Fruit fly (Drosophila melanogaster) whole organism, embryonic: ENCODE data around the gene CG10353.

ENCODE experiments used
- Adf1 ChIP-seq: fragments of 200-800 bp; sonication (Bioruptor generic); IDR thresholded peaks from 2 replicates; pipeline ENCODE4 v1.3.6; 2022; ENCODE audit warnings: missing biosample characterization, missing genetic modification characterization
- B-H2 ChIP-seq: fragments of 200-800 bp; sonication (Bioruptor generic); optimal IDR thresholded peaks from 2 replicates; lab custom pipeline; 2018; ENCODE audit warnings: missing biosample characterization, mild to moderate bottlenecking, missing genetic modification characterization
- CG10209 ChIP-seq: fragments of 200-800 bp; sonication (Bioruptor generic); optimal IDR thresholded peaks from 3 replicates; lab custom pipeline; 2017; ENCODE audit warnings: missing biosample characterization, mild to moderate bottlenecking, missing genetic modification characterization, missing genetic modification reagents
- CG10267 ChIP-seq: fragments of 200-800 bp; sonication (Bioruptor generic); optimal IDR thresholded peaks from 2 replicates; lab custom pipeline; 2018; ENCODE audit warnings: missing biosample characterization, mild to moderate bottlenecking, missing genetic modification characterization, moderate library complexity
- CG13123 ChIP-seq: fragments of 200-800 bp; sonication (Bioruptor generic); optimal IDR thresholded peaks from 2 replicates; lab custom pipeline; 2016; ENCODE audit warnings: missing biosample characterization, missing genetic modification characterization
- CG13775 ChIP-seq: fragments of 200-800 bp; sonication (Bioruptor generic); optimal IDR thresholded peaks from 3 replicates; lab custom pipeline; 2017; ENCODE audit warnings: missing biosample characterization, mild to moderate bottlenecking, missing genetic modification characterization
- CG14441 ChIP-seq: fragments of 200-800 bp; sonication (Bioruptor generic); IDR thresholded peaks from 2 replicates; pipeline ENCODE4 v1.3.6; 2022; ENCODE audit warnings: missing biosample characterization, missing genetic modification characterization
- CG1792 ChIP-seq: fragments of 200-800 bp; sonication (Bioruptor generic); optimal IDR thresholded peaks from 2 replicates; lab custom pipeline; 2016; ENCODE audit warnings: missing biosample characterization, missing genetic modification characterization
- CG18599 ChIP-seq: fragments of 200-800 bp; sonication (Bioruptor generic); optimal IDR thresholded peaks from 3 replicates; lab custom pipeline; 2017; ENCODE audit warnings: missing biosample characterization, missing genetic modification characterization, mild to moderate bottlenecking, moderate library complexity, missing genetic modification reagents
- CG2678 ChIP-seq: fragments of 200-800 bp; sonication (Bioruptor generic); optimal IDR thresholded peaks from 3 replicates; lab custom pipeline; 2019; ENCODE audit warnings: missing biosample characterization, mild to moderate bottlenecking, missing genetic modification characterization, moderate library complexity
- CG31441 ChIP-seq: fragments of 200-800 bp; sonication (Bioruptor generic); IDR thresholded peaks from 2 replicates; pipeline ENCODE4 v1.3.6; 2022; ENCODE audit warnings: missing biosample characterization, missing genetic modification characterization
- CG3726 ChIP-seq: fragments of 200-800 bp; sonication (Bioruptor generic); IDR thresholded peaks from 3 replicates; pipeline ENCODE4, ENCODE4 v1.3.6; 2022; ENCODE audit warnings: missing biosample characterization, missing genetic modification characterization
- CG3847 ChIP-seq: fragments of 200-800 bp; sonication (Bioruptor generic); IDR thresholded peaks from 2 replicates; pipeline ENCODE4 v1.3.6; 2022; ENCODE audit warnings: missing biosample characterization, missing genetic modification characterization
- CG7839 ChIP-seq: fragments of 200-800 bp; sonication (Bioruptor generic); optimal IDR thresholded peaks from 3 replicates; lab custom pipeline; 2018; ENCODE audit warnings: missing biosample characterization, mild to moderate bottlenecking, missing genetic modification characterization, moderate library complexity
- CG7963 ChIP-seq: fragments of 200-800 bp; sonication (Bioruptor generic); IDR thresholded peaks from 3 replicates; pipeline ENCODE4 v1.3.6; 2022; ENCODE audit warnings: missing biosample characterization, missing genetic modification characterization; ENCODE audit not compliant: partially characterized antibody
- CG8290 ChIP-seq, 3 experiments: fragments of 200-800 bp; sonication (Bioruptor generic); optimal IDR thresholded peaks; 2 replicates each; lab custom pipeline; 2016 to 2019; ENCODE audit warnings: missing biosample characterization in 3 of 3, missing genetic modification characterization in 3 of 3, mild to moderate bottlenecking in 2 of 3, moderate library complexity in 1 of 3
- CG8359 ChIP-seq: fragments of 200-800 bp; sonication (Bioruptor generic); optimal IDR thresholded peaks from 2 replicates; lab custom pipeline; 2017; ENCODE audit warnings: missing biosample characterization, mild to moderate bottlenecking, missing genetic modification characterization, borderline replicate concordance
- CG8388 ChIP-seq: fragments of 200-800 bp; sonication (Bioruptor generic); optimal IDR thresholded peaks from 2 replicates; lab custom pipeline; 2019; ENCODE audit warnings: missing biosample characterization, mild to moderate bottlenecking, missing genetic modification characterization, moderate library complexity
- CG8924 ChIP-seq: fragments of 200-800 bp; optimal IDR thresholded peaks from 3 replicates; lab custom pipeline; 2019; ENCODE audit warnings: missing biosample characterization, mild to moderate bottlenecking, missing genetic modification characterization, moderate library complexity
- CG9609 ChIP-seq: fragments of 200-800 bp; sonication (Bioruptor generic); optimal IDR thresholded peaks from 3 replicates; lab custom pipeline; 2016; ENCODE audit warnings: missing biosample characterization, missing genetic modification characterization
- CHES-1-like ChIP-seq: fragments of 200-800 bp; sonication (Bioruptor generic); optimal IDR thresholded peaks from 2 replicates; lab custom pipeline; 2016; ENCODE audit warnings: missing biosample characterization, missing genetic modification characterization
- Doc2 ChIP-seq: fragments of 200-800 bp; sonication (Bioruptor generic); IDR thresholded peaks from 2 replicates; pipeline ENCODE4 v1.3.6; 2022; ENCODE audit warnings: missing biosample characterization, missing genetic modification characterization
- Ets65A ChIP-seq: fragments of 200-800 bp; sonication (Bioruptor generic); peaks from one replicate; lab custom pipeline; 2016; ENCODE audit warnings: missing biosample characterization, missing genetic modification characterization
- H2.0 ChIP-seq: fragments of 200-800 bp; sonication (Bioruptor generic); IDR thresholded peaks from 2 replicates; pipeline ENCODE4 v1.3.6; 2022; ENCODE audit warnings: missing biosample characterization, missing genetic modification characterization
- HLHmδ ChIP-seq: fragments of 200-800 bp; sonication (Bioruptor generic); optimal IDR thresholded peaks from 2 replicates; lab custom pipeline; 2018; ENCODE audit warnings: missing biosample characterization, mild to moderate bottlenecking, missing genetic modification characterization, moderate library complexity
- Hr51 ChIP-seq, 2 experiments: fragments of 200-800 bp; sonication (Bioruptor generic); optimal IDR thresholded peaks; 2 replicates in 1 of 2; 3 replicates in 1 of 2; lab custom pipeline; 2016 to 2018; ENCODE audit warnings: missing biosample characterization in 2 of 2, missing genetic modification characterization in 2 of 2, mild to moderate bottlenecking in 1 of 2, moderate library complexity in 1 of 2
- Jarid2 ChIP-seq: fragments of 200-800 bp; sonication (Bioruptor generic); optimal IDR thresholded peaks from 3 replicates; lab custom pipeline; 2017; ENCODE audit warnings: mild to moderate bottlenecking, missing biosample characterization, missing genetic modification reagents, missing genetic modification characterization
- Lpt ChIP-seq: fragments of >200 bp; optimal IDR thresholded peaks from 2 replicates; lab custom pipeline; 2018; ENCODE audit warnings: missing biosample characterization, missing genetic modification characterization
- Myb ChIP-seq: fragments of 200-800 bp; sonication (Bioruptor generic); optimal IDR thresholded peaks from 2 replicates; lab custom pipeline; 2016; ENCODE audit warnings: missing biosample characterization, missing genetic modification characterization
- YL-1 ChIP-seq: fragments of 200-800 bp; sonication (Bioruptor generic); optimal IDR thresholded peaks from 3 replicates; lab custom pipeline; 2017; ENCODE audit warnings: missing biosample characterization, mild to moderate bottlenecking, missing genetic modification characterization
- amos ChIP-seq: fragments of 200-800 bp; sonication (Bioruptor generic); IDR thresholded peaks from 2 replicates; pipeline ENCODE4 v1.3.6; 2022; ENCODE audit warnings: missing biosample characterization, missing genetic modification characterization; ENCODE audit not compliant: partially characterized antibody
- aop ChIP-seq: fragments of 200-800 bp; sonication (Bioruptor generic); IDR thresholded peaks from 2 replicates; pipeline ENCODE4 v1.3.6; 2022; ENCODE audit warnings: missing biosample characterization, missing genetic modification characterization
- crol ChIP-seq: fragments of 200-800 bp; sonication (Bioruptor generic); IDR thresholded peaks from 2 replicates; pipeline ENCODE4 v1.3.6; 2022; ENCODE audit warnings: missing biosample characterization, missing genetic modification characterization
- dati ChIP-seq: fragments of 200-800 bp; sonication (Bioruptor generic); IDR thresholded peaks from 2 replicates; pipeline ENCODE4 v1.3.6; 2022; ENCODE audit warnings: missing biosample characterization, missing genetic modification characterization
- dmrt99B ChIP-seq: fragments of 200-800 bp; sonication (Bioruptor generic); optimal IDR thresholded peaks from 2 replicates; lab custom pipeline; 2018; ENCODE audit warnings: missing biosample characterization, mild to moderate bottlenecking, missing genetic modification characterization, moderate library complexity
- dysf ChIP-seq: fragments of 200-800 bp; sonication (Bioruptor generic); IDR thresholded peaks from 3 replicates; pipeline ENCODE4 v1.3.6; 2022; ENCODE audit warnings: missing biosample characterization, missing genetic modification characterization
- eyg ChIP-seq: fragments of 200-800 bp; sonication (Bioruptor generic); optimal IDR thresholded peaks from 3 replicates; lab custom pipeline; 2016; ENCODE audit warnings: missing biosample characterization, missing genetic modification characterization
- kay ChIP-seq: fragments of 200-800 bp; sonication (Bioruptor generic); optimal IDR thresholded peaks from 2 replicates; lab custom pipeline; 2016; ENCODE audit warnings: missing biosample characterization, missing genetic modification characterization
- mirr ChIP-seq: fragments of 200-800 bp; sonication (Bioruptor generic); optimal IDR thresholded peaks from 3 replicates; lab custom pipeline; 2018; ENCODE audit warnings: missing biosample characterization, mild to moderate bottlenecking, missing genetic modification characterization
- mld ChIP-seq: fragments of 200-800 bp; sonication (Bioruptor generic); IDR thresholded peaks from 3 replicates; pipeline ENCODE4 v1.3.6; 2022; ENCODE audit warnings: missing biosample characterization, missing genetic modification characterization; ENCODE audit not compliant: partially characterized antibody
- p53 ChIP-seq: fragments of 200-800 bp; sonication (Bioruptor generic); optimal IDR thresholded peaks from 2 replicates; lab custom pipeline; 2016; ENCODE audit warnings: missing biosample characterization, missing genetic modification characterization
- phol ChIP-seq: fragments of 200-800 bp; sonication (Bioruptor generic); optimal IDR thresholded peaks from 3 replicates; lab custom pipeline; 2018; ENCODE audit warnings: missing biosample characterization, mild to moderate bottlenecking, missing genetic modification characterization, moderate library complexity
- pnt ChIP-seq: fragments of 200-800 bp; sonication (Bioruptor generic); optimal IDR thresholded peaks from 3 replicates; lab custom pipeline; 2016; ENCODE audit warnings: missing biosample characterization, missing genetic modification characterization
- sim ChIP-seq: fragments of 200-800 bp; sonication (Bioruptor generic); IDR thresholded peaks from 2 replicates; pipeline ENCODE4 v1.3.6; 2022; ENCODE audit warnings: missing biosample characterization, missing genetic modification characterization
- sisA ChIP-seq: fragments of 200-800 bp; sonication (Bioruptor generic); IDR thresholded peaks from 2 replicates; pipeline ENCODE4 v1.3.6; 2022; ENCODE audit warnings: missing biosample characterization, missing genetic modification characterization
- sqz ChIP-seq: fragments of 200-800 bp; sonication (Bioruptor generic); optimal IDR thresholded peaks from 3 replicates; lab custom pipeline; 2018; ENCODE audit warnings: missing biosample characterization, mild to moderate bottlenecking, missing genetic modification characterization
- stwl ChIP-seq: fragments of 200-800 bp; sonication (Bioruptor generic); optimal IDR thresholded peaks from 3 replicates; lab custom pipeline; 2018; ENCODE audit warnings: missing biosample characterization, mild to moderate bottlenecking, missing genetic modification characterization, moderate library complexity
- tna ChIP-seq: fragments of 200-800 bp; sonication (Bioruptor generic); IDR thresholded peaks from 2 replicates; pipeline ENCODE4 v1.3.6; 2022; ENCODE audit warnings: missing biosample characterization, missing genetic modification characterization; ENCODE audit not compliant: partially characterized antibody
- vnd ChIP-seq: fragments of 200-800 bp; sonication (Bioruptor generic); IDR thresholded peaks from 3 replicates; pipeline ENCODE4 v1.3.6; 2022; ENCODE audit warnings: missing biosample characterization, missing genetic modification characterization; ENCODE audit not compliant: partially characterized antibody
- zfh1 ChIP-seq: fragments of 200-800 bp; sonication (Bioruptor generic); IDR thresholded peaks from 3 replicates; pipeline ENCODE4 v1.3.6; 2022; ENCODE audit warnings: missing biosample characterization, missing genetic modification characterization

Gene CG10353

dm6 chrX:11925213-11925612, 38.3 kb upstream of the CG10353 start (continued):
- TF ChIP-seq YL-1 (GFP tag; lab: Kevin White, UChicago) (no peak), stwl (no peak), sqz (GFP tag; lab: Kevin White, UChicago) (no peak), CG13123 (GFP tag; lab: Kevin White, UChicago) (no peak), mld (GFP tag; lab: Robert Waterston, UW) (no peak), H2.0 (GFP tag; lab: Robert Waterston, UW) (peak; percentile 75), sisA (GFP tag; lab: Robert Waterston, UW) (peak; percentile 24; the same call in 1 of the 2 replicates), CG8924 (tag; lab: Kevin White, UChicago) (no peak), CG2678 (peak; percentile 73), CHES-1-like (no peak), zfh1 (GFP tag; lab: Robert Waterston, UW) (peak; percentile 61; the same call in 1 of the 3 replicates), CG3726 (no peak), Hr51 (GFP tag; optimal IDR thresholded peaks at IDR 0.05; lab: Kevin White, UChicago) (peak in 1 of 2 experiments; percentile 48), amos (GFP tag; lab: Robert Waterston, UW) (no peak), kay (GFP tag; lab: Kevin White, UChicago) (no peak), CG8290 (GFP tag; optimal IDR thresholded peaks at IDR 0.05; lab: Kevin White, UChicago) (no peak), CG8290 (tag; optimal IDR thresholded peaks at IDR 0.05; lab: Kevin White, UChicago) (peak in 1 of 2 experiments; percentile 85), dmrt99B (tag; lab: Kevin White, UChicago) (peak; percentile 51), pnt (GFP tag; lab: Kevin White, UChicago) (no peak), sim (GFP tag; lab: Robert Waterston, UW) (no peak), B-H2 (GFP tag; lab: Kevin White, UChicago) (no peak), Adf1 (peak; percentile 33; the same call in 1 of the 2 replicates), CG7963 (GFP tag; lab: Robert Waterston, UW) (no peak), mirr (GFP tag; lab: Kevin White, UChicago) (no peak), CG10267 (no peak), Lpt (GFP tag; lab: Kevin White, UChicago) (no peak), CG14441 (GFP tag; lab: Robert Waterston, UW) (peak; percentile 69), Doc2 (GFP tag; lab: Robert Waterston, UW) (no peak), CG7839 (tag; lab: Kevin White, UChicago) (no peak), Myb (GFP tag; lab: Kevin White, UChicago) (no peak), CG18599 (GFP tag; lab: Kevin White, UChicago) (peak; percentile 58), dati (no peak), CG1792 (GFP tag; lab: Kevin White, UChicago) (no peak), CG3847 (GFP tag; lab: Robert Waterston, UW) (peak; percentile 61), CG8359 (GFP tag; lab: Kevin White, UChicago) (no peak), HLHmδ (GFP tag; lab: Kevin White, UChicago) (no peak), Jarid2 (GFP tag; lab: Kevin White, UChicago) (no peak), phol (tag; lab: Kevin White, UChicago) (peak; percentile 32), eyg (GFP tag; lab: Kevin White, UChicago) (no peak), p53 (no peak), dysf (GFP tag; lab: Robert Waterston, UW) (peak; percentile 83), aop (no peak), CG13775 (GFP tag; lab: Kevin White, UChicago) (no peak), CG9609 (GFP tag; lab: Kevin White, UChicago) (no peak), crol (GFP tag; lab: Robert Waterston, UW) (no peak), CG8388 (GFP tag; lab: Kevin White, UChicago) (peak; percentile 6), Ets65A (peak; percentile 22), CG31441 (GFP tag; lab: Robert Waterston, UW) (0 out of 2 replicates have a peak, but pooled peaks have one; percentile 40), CG10209 (GFP tag; lab: Kevin White, UChicago) (peak; percentile 11), tna (no peak), vnd (GFP tag; lab: Robert Waterston, UW) (no peak)
